Fruit fly (Drosophila melanogaster): ENCODE data around the gene CG31909.

CG31909 gene

dm6 chr2L:7241499-7241898 is 15.8 kb upstream of the CG31909 start:
- TF ChIP-seq CG17801 (GFP tag; optimal IDR thresholded peaks at IDR 0.05; ENCODE audit: partially characterized antibody), result no peak

DNA sequence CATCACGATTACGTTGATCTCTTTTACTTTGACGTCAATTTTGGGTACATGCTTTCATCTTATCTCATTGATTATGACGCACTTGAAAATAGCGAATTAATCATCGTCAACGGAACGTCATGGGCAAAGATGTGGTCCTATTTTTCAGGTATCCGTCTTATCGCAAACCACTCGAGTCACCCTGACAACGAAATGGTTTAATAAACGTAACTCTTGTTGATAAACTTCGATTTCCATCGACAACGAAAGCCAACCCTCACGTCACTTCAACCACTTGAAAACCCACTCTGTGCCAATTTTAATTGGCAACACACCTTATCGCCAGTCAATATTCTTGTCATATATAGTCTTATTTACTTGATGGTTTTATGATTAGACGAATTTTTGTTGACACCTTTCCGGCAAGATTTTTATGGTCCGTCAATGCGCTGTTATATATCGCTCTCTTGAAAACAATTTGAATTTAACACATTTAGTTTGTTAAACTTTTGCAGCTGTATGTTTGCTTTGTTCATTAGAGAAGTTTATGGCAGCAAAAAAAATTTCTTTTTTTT is 15.0 kb upstream of the CG31909 start:
- no peak for TF ChIP-seq CG17801 (GFP tag; optimal IDR thresholded peaks at IDR 0.05; ENCODE audit: partially characterized antibody)

DNA sequence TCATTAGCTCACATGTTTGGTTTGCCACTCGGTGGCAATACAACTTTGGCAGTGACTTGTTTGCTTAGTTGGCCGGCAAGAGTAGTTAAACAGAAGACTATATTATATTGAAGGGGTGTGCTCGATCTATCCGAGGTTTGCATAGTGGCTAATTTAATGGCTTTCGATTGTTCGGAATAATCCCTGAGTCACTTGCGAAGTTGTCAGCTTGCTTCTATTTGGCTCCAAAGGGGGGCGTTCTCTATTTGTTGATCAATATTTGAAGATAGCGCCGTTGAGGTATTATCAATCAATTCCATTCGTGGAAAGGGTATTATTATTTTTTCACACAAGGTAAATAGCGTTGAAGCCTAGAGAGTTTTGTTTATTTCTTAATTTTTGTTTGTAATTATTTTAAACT is 9.2 kb upstream of the CG31909 start:
- no peak for TF ChIP-seq CG17801 (GFP tag; optimal IDR thresholded peaks at IDR 0.05; ENCODE audit: partially characterized antibody)

- no peak for TF ChIP-seq CG17801 (GFP tag; optimal IDR thresholded peaks at IDR 0.05; ENCODE audit: partially characterized antibody)
Observed at dm6 chr2L:7249293-7249819, 8.0 kb upstream of the CG31909 start, which contains the start of gene Ndae1. Gene Ndae1, minus strand, starts transcription at chr2L:7249343.

DNA sequence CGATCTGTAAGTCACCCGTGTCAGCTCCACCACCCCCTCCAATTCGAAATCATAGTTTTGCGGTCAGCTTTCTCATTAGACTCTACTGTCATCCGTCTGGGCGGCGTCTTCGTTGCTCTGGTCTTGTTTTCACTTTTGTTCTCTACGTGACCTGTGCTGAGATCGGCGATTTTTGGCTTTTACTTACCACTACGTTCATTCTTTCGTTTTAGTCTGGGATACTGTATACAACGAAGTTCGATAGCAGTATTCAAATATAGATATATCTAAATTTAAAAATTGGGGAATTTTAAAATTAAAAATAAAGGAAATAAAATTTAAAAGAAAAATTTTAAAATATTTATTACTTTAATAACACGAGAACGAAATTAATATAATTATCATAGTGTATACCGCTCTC is 4.4 kb upstream of the CG31909 start, which contains the start of gene CG13786:
CG13786 (minus strand) TSS at position 101 of the 400 bp plus-strand sequence.
- no peak for TF ChIP-seq CG17801 (GFP tag; optimal IDR thresholded peaks at IDR 0.05; ENCODE audit: partially characterized antibody)

- no peak for TF ChIP-seq CG17801 (GFP tag; optimal IDR thresholded peaks at IDR 0.05; ENCODE audit: partially characterized antibody)
Observed at dm6 chr2L:7254712-7255183, 2.6 kb upstream of the CG31909 start.

DNA sequence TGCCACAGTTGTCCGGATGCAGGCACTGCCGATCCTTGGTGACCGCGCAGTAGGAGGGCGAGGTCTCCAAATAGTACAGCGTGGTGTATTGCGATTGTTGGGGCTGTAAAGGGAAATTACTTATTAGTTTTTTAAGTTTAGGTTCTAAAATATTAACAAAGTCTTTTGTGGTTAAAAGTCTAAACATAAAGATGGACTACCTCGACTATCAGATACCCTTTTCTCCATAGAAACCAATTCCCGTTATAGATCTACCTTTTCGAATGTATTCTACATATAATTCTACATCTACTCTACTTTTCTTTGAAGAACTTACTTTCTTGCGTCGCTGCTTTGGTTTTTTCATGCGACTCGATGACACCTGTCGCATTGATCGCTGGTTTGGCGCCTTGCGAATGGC is 1.2 kb upstream of the CG31909 start:
- no peak for TF ChIP-seq CG17801 (GFP tag; optimal IDR thresholded peaks at IDR 0.05; ENCODE audit: partially characterized antibody)

dm6 chr2L:7258105-7258504 is 793 bp downstream of the CG31909 start:
- no peak for TF ChIP-seq CG17801 (GFP tag; optimal IDR thresholded peaks at IDR 0.05; ENCODE audit: partially characterized antibody)

dm6 chr2L:7259500-7259899 is 2.2 kb downstream of the CG31909 start:
- no peak for TF ChIP-seq CG17801 (GFP tag; optimal IDR thresholded peaks at IDR 0.05; ENCODE audit: partially characterized antibody)

DNA sequence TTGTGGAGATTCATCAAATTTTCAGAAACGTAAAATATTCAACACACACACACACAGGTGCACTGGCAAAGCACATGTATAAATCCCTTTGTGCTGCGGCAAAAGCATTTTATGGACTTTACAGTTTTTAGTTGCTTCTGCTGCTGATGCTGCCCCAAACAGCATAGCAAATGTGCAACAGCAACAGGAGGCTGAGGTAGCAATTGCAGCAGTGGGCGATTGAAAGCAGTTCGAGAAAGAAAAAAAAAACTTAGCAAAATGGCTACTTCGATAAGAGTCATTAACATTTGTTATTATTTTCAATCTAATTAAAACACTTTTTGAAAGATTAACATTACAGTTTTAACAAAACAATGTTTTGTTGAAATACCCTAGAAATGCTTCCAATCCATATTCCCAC is 2.9 kb downstream of the CG31909 start:
- no peak for TF ChIP-seq CG17801 (GFP tag; optimal IDR thresholded peaks at IDR 0.05; ENCODE audit: partially characterized antibody)

- no peak for TF ChIP-seq CG17801 (GFP tag; optimal IDR thresholded peaks at IDR 0.05; ENCODE audit: partially characterized antibody)
Observed at dm6 chr2L:7261989-7262388, 4.7 kb downstream of the CG31909 start.

dm6 chr2L:7262580-7262979 is 5.3 kb downstream of the CG31909 start:
- no peak for TF ChIP-seq CG17801 (GFP tag; optimal IDR thresholded peaks at IDR 0.05; ENCODE audit: partially characterized antibody)

dm6 chr2L:7264396-7264795 is 7.1 kb downstream of the CG31909 start:
- no peak for TF ChIP-seq CG17801 (GFP tag; optimal IDR thresholded peaks at IDR 0.05; ENCODE audit: partially characterized antibody)

DNA sequence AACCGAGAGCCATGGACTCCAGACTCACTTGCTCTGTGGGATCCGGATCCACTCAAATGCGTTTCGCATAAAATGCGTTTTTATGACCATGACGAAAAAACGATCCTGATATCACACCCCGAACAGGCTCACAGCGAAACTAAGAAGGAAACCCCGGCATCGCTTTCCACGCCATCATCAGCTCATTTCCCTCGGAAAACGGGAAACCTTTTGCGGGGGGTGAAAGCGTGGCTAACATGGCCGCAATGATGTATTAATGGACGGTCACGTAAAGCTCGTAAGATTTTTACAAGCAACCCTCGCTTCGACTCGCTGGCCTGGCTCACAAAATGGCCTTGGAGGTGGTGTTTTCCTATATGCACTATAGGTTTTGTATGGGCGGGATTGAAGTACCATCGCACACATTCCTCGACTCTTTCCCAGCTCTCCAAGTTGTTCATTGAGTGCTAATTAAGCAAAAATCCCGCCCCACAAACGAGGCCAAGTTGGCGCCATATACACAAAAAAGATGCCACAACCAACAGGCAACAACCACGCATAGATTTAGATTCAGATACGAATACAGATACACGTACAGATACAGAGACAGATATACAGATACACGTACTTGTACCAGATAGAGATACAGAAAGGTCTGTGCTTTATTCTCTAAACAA is 7.7 kb downstream of the CG31909 start:
- TF ChIP-seq CG17801 (GFP tag; optimal IDR thresholded peaks at IDR 0.05; ENCODE audit: partially characterized antibody), result no peak

DNA sequence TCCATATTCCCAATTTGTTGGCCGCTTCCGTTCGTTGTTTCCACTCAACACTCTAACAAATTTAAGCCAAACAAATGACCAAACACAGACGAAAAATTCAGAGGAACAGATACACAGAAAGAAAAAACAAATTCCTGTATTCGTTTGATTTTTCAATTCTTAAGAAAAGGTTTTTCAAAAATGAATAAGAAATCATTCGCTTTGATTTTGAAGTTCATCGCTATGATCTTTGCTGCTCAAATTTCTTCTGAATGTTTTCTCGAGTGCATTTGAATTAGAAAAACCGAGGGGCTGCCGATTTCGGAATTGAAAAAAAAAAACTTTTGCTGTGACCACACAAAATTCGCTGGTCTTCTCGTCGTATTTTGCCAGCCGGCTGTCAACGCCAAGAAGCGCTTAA is 8.7 kb downstream of the CG31909 start:
- TF ChIP-seq CG17801 (GFP tag; optimal IDR thresholded peaks at IDR 0.05; ENCODE audit: partially characterized antibody), result no peak

DNA sequence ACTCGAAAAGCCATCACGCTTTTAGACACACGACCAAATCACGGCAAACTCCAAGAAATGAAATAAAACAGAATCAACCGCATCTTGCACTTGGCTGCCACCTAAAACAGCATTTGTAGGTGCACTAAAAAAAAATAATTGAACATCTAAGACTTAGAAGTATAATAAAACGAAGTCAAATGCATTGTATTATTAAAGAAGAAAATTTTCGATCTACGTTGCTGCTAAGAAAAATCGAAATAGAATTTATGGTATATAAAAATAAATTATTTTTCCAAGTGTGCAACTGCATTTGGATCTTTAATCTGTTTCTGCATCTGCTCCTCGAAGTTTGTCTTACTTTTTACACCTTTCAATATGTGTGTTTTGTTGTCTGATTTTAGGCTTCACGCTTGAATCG is 13.0 kb downstream of the CG31909 start:
- TF ChIP-seq CG17801 (GFP tag; optimal IDR thresholded peaks at IDR 0.05; ENCODE audit: partially characterized antibody), result no peak
